Fruit fly (Drosophila melanogaster) whole organism, adult: ENCODE data around the gene CG31804.

ENCODE experiments used
- CG11617 ChIP-seq: fragments of 200-800 bp; sonication (Bioruptor generic); optimal IDR thresholded peaks from 2 replicates; lab custom pipeline; 2017; ENCODE audit warnings: mild to moderate bottlenecking, missing biosample characterization, missing genetic modification reagents, missing genetic modification characterization
- CG12768 ChIP-seq: fragments of 200-800 bp; sonication (Bioruptor generic); optimal IDR thresholded peaks from 2 replicates; lab custom pipeline; 2017; ENCODE audit warnings: missing biosample characterization, missing genetic modification characterization, mild to moderate bottlenecking, moderate library complexity, missing genetic modification reagents
- CG14711 ChIP-seq: fragments of 200-800 bp; sonication (Bioruptor generic); optimal IDR thresholded peaks from 2 replicates; lab custom pipeline; 2018; ENCODE audit warnings: missing biosample characterization, mild to moderate bottlenecking, missing genetic modification characterization, moderate library complexity
- CG1620 ChIP-seq: fragments of 200-800 bp; sonication (Bioruptor generic); optimal IDR thresholded peaks from 2 replicates; lab custom pipeline; 2016; ENCODE audit warnings: missing biosample characterization, missing genetic modification characterization
- CG33017 ChIP-seq: fragments of 200-800 bp; sonication (Bioruptor generic); optimal IDR thresholded peaks from 2 replicates; lab custom pipeline; 2018; ENCODE audit warnings: missing biosample characterization, mild to moderate bottlenecking, missing genetic modification characterization, moderate library complexity
- CG5204 ChIP-seq: fragments of 200-800 bp; sonication (Bioruptor generic); optimal IDR thresholded peaks from 2 replicates; lab custom pipeline; 2016; ENCODE audit warnings: missing biosample characterization, missing genetic modification characterization
- CG7045 ChIP-seq: fragments of 200-800 bp; sonication (Bioruptor generic); optimal IDR thresholded peaks from 2 replicates; lab custom pipeline; 2017; ENCODE audit warnings: missing biosample characterization, mild to moderate bottlenecking, missing genetic modification characterization
- CG7101 ChIP-seq: fragments of 200-800 bp; sonication (Bioruptor generic); optimal IDR thresholded peaks from 2 replicates; lab custom pipeline; 2018; ENCODE audit warnings: missing biosample characterization, mild to moderate bottlenecking, missing genetic modification characterization, moderate library complexity
- Clk ChIP-seq: fragments of 200-800 bp; sonication (Bioruptor generic); optimal IDR thresholded peaks from 2 replicates; lab custom pipeline; 2017; ENCODE audit warnings: missing biosample characterization, missing genetic modification characterization
- Crg-1 ChIP-seq: fragments of 200-800 bp; sonication (Bioruptor generic); optimal IDR thresholded peaks from 2 replicates; lab custom pipeline; 2016; ENCODE audit warnings: missing biosample characterization, missing genetic modification characterization
- Hr96 ChIP-seq: fragments of 200-800 bp; sonication (Bioruptor generic); optimal IDR thresholded peaks from 2 replicates; lab custom pipeline; 2016; ENCODE audit warnings: missing biosample characterization, missing genetic modification characterization
- Mnt ChIP-seq: fragments of 200-800 bp; sonication (Bioruptor generic); optimal IDR thresholded peaks from 2 replicates; lab custom pipeline; 2016; ENCODE audit warnings: missing biosample characterization, mild to moderate bottlenecking, missing genetic modification characterization
- bab1 ChIP-seq: fragments of 200-800 bp; sonication (Bioruptor generic); optimal IDR thresholded peaks from 3 replicates; lab custom pipeline; 2019; ENCODE audit warnings: missing biosample characterization, mild to moderate bottlenecking, missing genetic modification characterization, moderate library complexity
- cic ChIP-seq: fragments of 200-800 bp; sonication (Bioruptor generic); optimal IDR thresholded peaks from 2 replicates; lab custom pipeline; 2017; ENCODE audit warnings: missing biosample characterization, mild to moderate bottlenecking, missing genetic modification characterization, moderate library complexity
- cnc ChIP-seq, 2 experiments: fragments of >200 bp; optimal IDR thresholded peaks; 2 replicates each; lab custom pipeline; 2017
- kay ChIP-seq: fragments of 200-800 bp; sonication (Bioruptor generic); peaks from one replicate; lab custom pipeline; 2016; ENCODE audit warnings: missing biosample characterization, missing genetic modification characterization, borderline replicate concordance
- ovo ChIP-seq: fragments of 200-800 bp; sonication (Bioruptor generic); optimal IDR thresholded peaks from 2 replicates; lab custom pipeline; 2016; ENCODE audit warnings: missing biosample characterization, missing genetic modification characterization
- pad ChIP-seq: fragments of 200-800 bp; sonication (Bioruptor generic); optimal IDR thresholded peaks from 3 replicates; lab custom pipeline; 2017; ENCODE audit warnings: missing biosample characterization, missing genetic modification characterization, mild to moderate bottlenecking, moderate library complexity, missing genetic modification reagents
- tj ChIP-seq: fragments of 200-800 bp; sonication (Bioruptor generic); optimal IDR thresholded peaks from 3 replicates; lab custom pipeline; 2017; ENCODE audit warnings: missing biosample characterization, mild to moderate bottlenecking, missing genetic modification characterization, moderate library complexity
- toe ChIP-seq: fragments of 200-800 bp; sonication (Bioruptor generic); optimal IDR thresholded peaks from 2 replicates; lab custom pipeline; 2016; ENCODE audit warnings: missing biosample characterization, missing genetic modification characterization

Gene CG31804

DNA sequence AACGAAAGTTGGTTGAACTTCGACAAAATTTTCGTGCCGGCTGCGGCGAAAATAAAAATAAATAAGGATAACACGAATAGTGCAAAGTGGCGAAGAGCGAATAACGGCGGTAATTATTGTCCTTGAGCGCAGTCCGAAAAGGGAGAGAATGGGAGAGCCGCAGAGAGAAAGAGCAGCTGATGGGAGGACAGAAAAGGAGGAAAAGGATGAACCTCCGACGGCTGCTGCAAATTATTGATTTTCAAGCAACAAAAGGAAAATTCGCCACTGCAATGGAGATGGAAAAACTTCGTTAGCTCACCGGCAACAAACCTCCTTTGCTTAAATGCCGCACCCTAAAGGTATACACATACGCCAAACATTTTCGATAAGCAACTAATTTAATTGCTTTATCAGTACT is 19.5 kb downstream of the CG31804 start:
- TF ChIP-seq CG33017 (tag; lab: Kevin White, UChicago) (no peak), ovo (GFP tag; lab: Kevin White, UChicago) (no peak), CG1620 (GFP tag; lab: Kevin White, UChicago) (no peak), cnc (optimal IDR thresholded peaks at IDR 0.05; lab: Kevin White, UChicago) (no peak), CG7101 (no peak), CG7045 (GFP tag; lab: Kevin White, UChicago) (no peak)

DNA sequence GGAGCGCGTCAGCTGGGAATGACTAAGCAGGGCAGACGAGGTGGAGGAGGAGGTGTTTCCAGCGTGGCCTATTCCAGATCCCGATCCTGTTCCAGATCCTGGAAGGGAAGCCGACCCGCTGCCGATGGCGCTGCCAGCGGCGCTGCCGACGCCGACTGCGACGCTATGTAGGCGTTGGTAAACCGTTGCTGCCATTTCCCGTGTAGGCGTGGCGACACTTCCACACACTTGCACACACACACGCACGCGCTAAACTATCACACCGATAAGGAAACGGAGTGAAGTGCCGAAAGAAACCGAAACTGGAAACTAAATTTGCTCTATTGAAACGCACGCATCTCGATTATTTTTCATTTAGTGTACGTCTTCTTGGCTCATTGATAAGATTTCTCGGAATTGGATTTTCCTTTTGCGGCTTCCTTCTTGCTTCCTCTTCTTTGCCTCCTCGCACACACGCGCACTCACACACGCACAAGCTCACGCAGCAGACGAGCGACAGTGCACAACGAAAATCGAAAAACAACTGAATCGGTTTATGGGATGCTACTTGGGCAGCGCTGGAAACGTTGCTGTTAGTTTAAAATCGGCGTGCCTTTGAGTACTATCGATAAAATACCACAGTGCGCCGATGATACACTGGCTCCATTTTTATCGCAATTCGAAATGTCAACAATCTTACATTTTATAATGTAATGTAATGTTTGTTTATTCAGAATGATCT is 20.5 kb downstream of the CG31804 start, which contains the start of gene Lrch:
Gene Lrch (minus strand): TSS at position 528 of the 721 bp plus-strand sequence.
- TF ChIP-seq CG33017 (tag; lab: Kevin White, UChicago) = peak; percentile 5
- no peak for TF ChIP-seq toe (GFP tag; lab: Kevin White, UChicago)
- TF ChIP-seq cic (GFP tag; lab: Kevin White, UChicago) = peak; percentile 38
- peak; percentile 22 for TF ChIP-seq tj
- peak; percentile 48 for TF ChIP-seq Mnt (GFP tag; lab: Kevin White, UChicago)
- TF ChIP-seq CG7101 = peak; percentile 19
- peak; percentile 5 for TF ChIP-seq Hr96 (GFP tag; lab: Kevin White, UChicago)
- TF ChIP-seq ovo (GFP tag; lab: Kevin White, UChicago) = no peak

DNA sequence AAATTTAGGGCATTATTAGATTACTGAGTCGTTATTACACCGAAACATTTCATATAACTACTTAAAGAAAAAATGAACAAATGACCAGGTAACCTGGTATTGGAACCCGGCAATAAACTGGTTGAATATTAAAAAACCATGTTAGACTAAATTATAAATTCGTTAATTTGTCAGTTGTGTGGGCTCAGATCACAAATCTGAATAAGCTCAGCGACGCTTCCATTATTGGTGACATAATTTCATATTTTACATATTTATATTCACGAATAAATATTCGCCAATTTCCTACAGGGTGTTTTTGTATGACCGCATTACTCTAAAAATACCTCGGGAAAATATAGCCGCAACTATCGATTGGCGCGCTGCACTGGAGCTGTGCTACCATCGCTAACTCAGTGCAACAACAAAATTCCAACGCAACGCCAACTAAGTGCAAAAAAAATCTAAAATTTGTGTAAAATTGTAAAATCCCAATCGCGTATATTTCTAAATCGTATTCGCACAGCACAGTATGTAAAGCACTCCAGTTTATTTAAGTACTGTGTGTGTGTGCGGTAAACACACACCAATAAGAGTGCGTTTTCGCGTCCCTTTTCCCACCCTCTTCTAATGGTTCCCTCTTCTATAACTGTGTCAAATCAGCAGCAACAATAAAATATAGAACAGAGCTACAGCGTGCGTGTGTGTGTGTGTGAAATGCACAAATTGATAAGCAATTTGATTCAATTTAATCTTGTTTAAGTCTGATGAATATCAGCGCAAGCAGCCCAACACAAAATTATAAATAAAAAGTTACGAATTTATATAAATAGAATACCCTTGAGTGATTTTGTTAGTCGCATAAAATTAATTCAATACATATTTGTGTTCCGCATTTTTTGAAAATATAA is 21.3 kb downstream of the CG31804 start, which contains the start of gene CLIP-190:
Gene CLIP-190 (plus strand): TSS at position 370 of the 890 bp plus-strand sequence.
- TF ChIP-seq kay (peak; percentile 90), toe (GFP tag; lab: Kevin White, UChicago) (peak; percentile 45), CG5204 (GFP tag; lab: Kevin White, UChicago) (peak; percentile 26), Crg-1 (peak; percentile 2), pad (no peak), ovo (GFP tag; lab: Kevin White, UChicago) (no peak), CG7101 (no peak)

dm6 chr2L:17385221-17385529 is 21.9 kb downstream of the CG31804 start:
- TF ChIP-seq CG33017 (tag; lab: Kevin White, UChicago) = peak; percentile 35
- peak; percentile 61 for TF ChIP-seq ovo (GFP tag; lab: Kevin White, UChicago)
- TF ChIP-seq CG12768 (GFP tag; lab: Kevin White, UChicago) = no peak
- TF ChIP-seq kay = peak; percentile 84
- TF ChIP-seq CG7101 = no peak
- no peak for TF ChIP-seq Crg-1
- TF ChIP-seq CG7045 (GFP tag; lab: Kevin White, UChicago) = peak; percentile 41
- peak; percentile 18 for TF ChIP-seq cic (GFP tag; lab: Kevin White, UChicago)
- no peak for TF ChIP-seq pad
- TF ChIP-seq CG1620 (GFP tag; lab: Kevin White, UChicago) = peak; percentile 31
- TF ChIP-seq cnc (optimal IDR thresholded peaks at IDR 0.05; lab: Kevin White, UChicago) = no peak
- TF ChIP-seq bab1 (GFP tag; lab: Kevin White, UChicago) = peak; percentile 23
- peak; percentile 44 for TF ChIP-seq toe (GFP tag; lab: Kevin White, UChicago)
- no peak for TF ChIP-seq Mnt (GFP tag; lab: Kevin White, UChicago)
- no peak for TF ChIP-seq Clk
- peak; percentile 66 for TF ChIP-seq tj
- no peak for TF ChIP-seq Hr96 (GFP tag; lab: Kevin White, UChicago)
- TF ChIP-seq CG14711 (tag; lab: Kevin White, UChicago) = no peak
- peak; percentile 67 for TF ChIP-seq CG11617
- peak; percentile 10 for TF ChIP-seq CG5204 (GFP tag; lab: Kevin White, UChicago)

DNA sequence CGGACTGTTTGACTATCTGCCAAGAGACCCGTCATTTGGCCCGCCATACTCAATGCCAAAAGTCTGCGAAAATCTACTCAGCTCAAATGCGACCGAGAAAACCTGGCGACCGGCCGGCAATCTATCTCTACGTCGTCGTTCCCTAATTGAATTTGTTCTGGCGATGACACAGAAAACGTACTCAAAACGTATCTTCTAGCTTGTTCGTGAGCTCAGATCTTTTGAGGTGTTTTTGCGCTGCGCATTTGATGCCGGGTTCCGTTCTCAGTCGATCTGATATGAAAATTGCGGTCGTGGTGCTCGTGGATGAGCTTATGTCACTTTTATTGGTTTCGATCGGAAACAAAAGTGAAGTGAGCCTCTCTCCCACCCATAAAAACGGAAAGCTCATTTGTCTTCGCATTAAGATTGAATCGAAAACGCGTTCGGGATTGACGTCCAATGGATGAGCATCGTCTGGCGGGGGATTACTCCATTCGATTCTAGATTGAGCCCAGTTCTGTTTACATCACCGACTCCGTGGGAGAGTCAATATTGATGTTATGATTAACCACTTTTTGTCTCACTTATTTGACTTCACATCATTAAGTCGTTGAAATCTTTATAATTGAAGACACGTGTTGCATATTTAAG is 24.6 kb downstream of the CG31804 start:
- no peak for TF ChIP-seq CG14711 (tag; lab: Kevin White, UChicago)
- TF ChIP-seq Crg-1 = peak; percentile 19
- peak; percentile 1 for TF ChIP-seq pad
- TF ChIP-seq ovo (GFP tag; lab: Kevin White, UChicago) = no peak
- TF ChIP-seq bab1 (GFP tag; lab: Kevin White, UChicago) = no peak
- TF ChIP-seq CG12768 (GFP tag; lab: Kevin White, UChicago) = peak; percentile 18
- no peak for TF ChIP-seq CG33017 (tag; lab: Kevin White, UChicago)
- no peak for TF ChIP-seq CG1620 (GFP tag; lab: Kevin White, UChicago)
- TF ChIP-seq CG11617 = no peak
- TF ChIP-seq Hr96 (GFP tag; lab: Kevin White, UChicago) = no peak
- no peak for TF ChIP-seq toe (GFP tag; lab: Kevin White, UChicago)
- peak; percentile 55 for TF ChIP-seq cic (GFP tag; lab: Kevin White, UChicago)
- peak; percentile 12 for TF ChIP-seq Mnt (GFP tag; lab: Kevin White, UChicago)
- peak; percentile 51 for TF ChIP-seq kay
- TF ChIP-seq CG7101 = peak; percentile 44
- no peak for TF ChIP-seq cnc (optimal IDR thresholded peaks at IDR 0.05; lab: Kevin White, UChicago)
- no peak for TF ChIP-seq CG5204 (GFP tag; lab: Kevin White, UChicago)
- TF ChIP-seq CG7045 (GFP tag; lab: Kevin White, UChicago) = no peak
- TF ChIP-seq Clk = no peak
- no peak for TF ChIP-seq tj
